Worm (Caenorhabditis elegans): ENCODE measurements around the gene abu-10.

ce11 chrX:3804837-3805236 lies 6.9 kb downstream of the abu-10 start, which contains the start of gene F35A5.2:
- TF ChIP-seq snpc-4 (tag; optimal IDR thresholded peaks at IDR 0.05), result no peak
- no peak for TF ChIP-seq zag-1 (tag; optimal IDR thresholded peaks at IDR 0.05)
- TF ChIP-seq unc-62 (GFP tag; optimal IDR thresholded peaks at IDR 0.05), result no peak
